Worm (Caenorhabditis elegans) whole organism, L4 larva: ENCODE measurements around the gene BE10.4.

Experiments used
- F10B5.3 ChIP-seq: sonication (generic microtip); optimal IDR thresholded peaks from 2 replicates; lab custom pipeline; 2016; ENCODE audit warnings: mild to moderate bottlenecking, missing genetic modification characterization, missing compliant biosample characterization
- T20F7.1 ChIP-seq: fragments of 200-800 bp; sonication (Bioruptor generic); optimal IDR thresholded peaks from 2 replicates; lab custom pipeline; 2018; ENCODE audit warnings: mild to moderate bottlenecking, missing genetic modification characterization, missing compliant biosample characterization
- Y105C5A.15 ChIP-seq: fragments of 200-800 bp; sonication (Bioruptor generic); IDR thresholded peaks from 2 replicates; pipeline ENCODE4 v1.3.6; 2022; ENCODE audit warnings: missing genetic modification characterization, missing compliant biosample characterization
- Y5F2A.4 ChIP-seq: fragments of 200-800 bp; sonication (Bioruptor generic); optimal IDR thresholded peaks from 2 replicates; lab custom pipeline; 2018; ENCODE audit warnings: mild to moderate bottlenecking, missing genetic modification characterization, missing compliant biosample characterization
- aly-2 ChIP-seq: sonication (generic microtip); optimal IDR thresholded peaks from 2 replicates; lab custom pipeline; 2018; ENCODE audit warnings: missing biosample characterization, missing genetic modification characterization
- ama-1 ChIP-seq: fragments of 150-350 bp; optimal IDR thresholded peaks from 2 replicates; lab custom pipeline; 2014; ENCODE audit warnings: inconsistent platforms, mixed read lengths
- arid-1 ChIP-seq: fragments of 200-800 bp; sonication (Bioruptor generic); conservative IDR thresholded peaks from 2 replicates; pipeline ENCODE4 v1.3.6; 2022; ENCODE audit warnings: missing genetic modification reagents, missing genetic modification characterization, missing compliant biosample characterization
- ceh-20 ChIP-seq: fragments of 200-800 bp; sonication (Bioruptor generic); IDR thresholded peaks from 2 replicates; pipeline ENCODE4 v1.3.6; 2022; ENCODE audit warnings: missing genetic modification reagents, missing genetic modification characterization, missing compliant biosample characterization
- ceh-62 ChIP-seq: sonication (generic microtip); optimal IDR thresholded peaks from 2 replicates; lab custom pipeline; 2017; ENCODE audit warnings: missing biosample characterization, missing genetic modification characterization
- daf-16 ChIP-seq, 3 experiments: sonication (generic microtip); optimal IDR thresholded peaks; 2 replicates each; lab custom pipeline; 2016 to 2017; ENCODE audit warnings: missing genetic modification characterization in 3 of 3, missing genetic modification reagents in 3 of 3, mild to moderate bottlenecking in 2 of 3, missing compliant biosample characterization in 2 of 3, missing biosample characterization in 1 of 3, moderate library complexity in 1 of 3
- daf-19 ChIP-seq: fragments of 200-800 bp; sonication (Bioruptor generic); conservative IDR thresholded peaks from 2 replicates; pipeline ENCODE4 v1.3.6; 2022; ENCODE audit warnings: missing genetic modification characterization, missing compliant biosample characterization
- dmd-6 ChIP-seq: fragments of 200-800 bp; sonication (Bioruptor generic); IDR thresholded peaks from 2 replicates; pipeline ENCODE4 v1.3.6; 2022; ENCODE audit warnings: missing genetic modification reagents, missing genetic modification characterization, missing compliant biosample characterization
- duxl-1 ChIP-seq: sonication (generic microtip); optimal IDR thresholded peaks from 2 replicates; lab custom pipeline; 2016; ENCODE audit warnings: mild to moderate bottlenecking, missing genetic modification characterization, moderate library complexity, missing compliant biosample characterization; ENCODE audit not compliant: poor library complexity
- dve-1 ChIP-seq: sonication (generic microtip); optimal IDR thresholded peaks from 2 replicates; lab custom pipeline; 2017; ENCODE audit warnings: antibody characterized with exemption, mild to moderate bottlenecking, missing genetic modification characterization, missing compliant biosample characterization; ENCODE audit not compliant: insufficient read depth
- hif-1 ChIP-seq, 2 experiments: sonication (generic microtip); optimal IDR thresholded peaks; 2 replicates each; lab custom pipeline; 2016 to 2017; ENCODE audit warnings: missing compliant biosample characterization in 2 of 2, missing genetic modification characterization in 2 of 2, missing genetic modification reagents in 2 of 2, missing genotype in 2 of 2, mild to moderate bottlenecking in 1 of 2
- hlh-11 ChIP-seq: fragments of 200-800 bp; sonication (Bioruptor generic); optimal IDR thresholded peaks from 2 replicates; lab custom pipeline; 2018; ENCODE audit warnings: mild to moderate bottlenecking, missing genetic modification characterization, missing compliant biosample characterization
- hlh-30 ChIP-seq: sonication (generic microtip); optimal IDR thresholded peaks from 2 replicates; lab custom pipeline; 2017; ENCODE audit warnings: antibody characterized with exemption, mild to moderate bottlenecking, missing genetic modification characterization, missing compliant biosample characterization; ENCODE audit not compliant: insufficient read depth
- hmg-1.1 ChIP-seq: fragments of 200-800 bp; sonication (Bioruptor generic); IDR thresholded peaks from 2 replicates; pipeline ENCODE4 v1.3.6; 2022; ENCODE audit warnings: missing genetic modification reagents, missing genetic modification characterization, missing compliant biosample characterization
- jun-1 ChIP-seq: fragments of 150-350 bp; optimal IDR thresholded peaks from 2 replicates; lab custom pipeline; 2014; ENCODE audit warnings: missing biosample characterization, missing genetic modification reagents, missing genetic modification characterization
- lin-15B ChIP-seq: fragments of 150-350 bp; sonication (generic microtip); optimal IDR thresholded peaks from 3 replicates; lab custom pipeline; 2014; ENCODE audit warnings: missing biosample characterization, missing genetic modification characterization
- lin-29 ChIP-seq: fragments of 200-800 bp; sonication (Bioruptor generic); IDR thresholded peaks from 2 replicates; pipeline ENCODE4 v1.3.6; 2022; ENCODE audit warnings: missing genetic modification reagents, missing genetic modification characterization, missing compliant biosample characterization
- lin-38 ChIP-seq: fragments of 200-800 bp; sonication (Bioruptor generic); IDR thresholded peaks from 2 replicates; pipeline ENCODE4 v1.3.6; 2022; ENCODE audit warnings: missing genetic modification reagents, missing genetic modification characterization, missing compliant biosample characterization
- lir-3 ChIP-seq: sonication (generic microtip); optimal IDR thresholded peaks from 2 replicates; lab custom pipeline; 2016; ENCODE audit warnings: mild to moderate bottlenecking, missing genetic modification characterization, missing compliant biosample characterization
- lsy-2 ChIP-seq, 2 experiments: fragments of 150-350 bp in 1 of 2; sonication (generic microtip) in 1 of 2; optimal IDR thresholded peaks; 2 replicates each; lab custom pipeline; 2014 to 2017; ENCODE audit warnings: missing biosample characterization in 2 of 2, missing genetic modification characterization in 2 of 2
- mdt-29 ChIP-seq: fragments of 200-800 bp; sonication (Bioruptor generic); IDR thresholded peaks from 2 replicates; pipeline ENCODE4 v1.3.6; 2022; ENCODE audit warnings: missing genetic modification reagents, missing genetic modification characterization, missing compliant biosample characterization
- mep-1 ChIP-seq: fragments of 150-350 bp; sonication (generic microtip); optimal IDR thresholded peaks from 3 replicates; lab custom pipeline; 2014; ENCODE audit warnings: missing biosample characterization, missing genetic modification characterization
- mes-2 ChIP-seq: sonication (generic microtip); optimal IDR thresholded peaks from 2 replicates; lab custom pipeline; 2016; ENCODE audit warnings: missing genotype, mild to moderate bottlenecking, missing genetic modification characterization, missing compliant biosample characterization; ENCODE audit not compliant: poor library complexity, severe bottlenecking
- mxl-3 ChIP-seq: fragments of 200-800 bp; sonication (Bioruptor generic); optimal IDR thresholded peaks from 2 replicates; lab custom pipeline; 2018; ENCODE audit warnings: mild to moderate bottlenecking, missing genetic modification characterization, missing compliant biosample characterization
- nhr-102 ChIP-seq: sonication (generic microtip); optimal IDR thresholded peaks from 2 replicates; lab custom pipeline; 2016; ENCODE audit warnings: mild to moderate bottlenecking, missing genetic modification characterization, moderate library complexity, missing compliant biosample characterization
- nhr-111 ChIP-seq: fragments of 200-800 bp; sonication (Bioruptor generic); optimal IDR thresholded peaks from 2 replicates; lab custom pipeline; 2018; ENCODE audit warnings: mild to moderate bottlenecking, missing genetic modification characterization, missing compliant biosample characterization
- nhr-237 ChIP-seq: sonication (generic microtip); optimal IDR thresholded peaks from 2 replicates; lab custom pipeline; 2017; ENCODE audit warnings: missing biosample characterization, missing genetic modification characterization
- nhr-28 ChIP-seq: fragments of 150-350 bp; optimal IDR thresholded peaks from 2 replicates; lab custom pipeline; 2014; ENCODE audit warnings: missing biosample characterization, missing genetic modification characterization
- nhr-42 ChIP-seq: fragments of 200-800 bp; sonication (Bioruptor generic); IDR thresholded peaks from 2 replicates; pipeline ENCODE4 v1.3.6; 2022; ENCODE audit warnings: missing genetic modification characterization, missing compliant biosample characterization
- nhr-48 ChIP-seq: sonication (generic microtip); optimal IDR thresholded peaks from 2 replicates; lab custom pipeline; 2016; ENCODE audit warnings: mild to moderate bottlenecking, missing genetic modification characterization, missing compliant biosample characterization
- nhr-77 ChIP-seq: fragments of 150-350 bp; optimal IDR thresholded peaks from 2 replicates; lab custom pipeline; 2014; ENCODE audit warnings: missing biosample characterization, missing genetic modification characterization
- pha-4 ChIP-seq, 2 experiments: fragments of 150-350 bp in 1 of 2; fragments of 200-800 bp in 1 of 2; sonication (Bioruptor generic) in 1 of 2; IDR thresholded peaks in 1 of 2; optimal IDR thresholded peaks in 1 of 2; 2 replicates each; pipeline versions ENCODE4 v1.3.6 to Lab custom; 2014 to 2022; ENCODE audit warnings: missing genetic modification characterization in 2 of 2, missing genetic modification reagents in 2 of 2, missing biosample characterization in 1 of 2, missing compliant biosample characterization in 1 of 2
- snpc-4 ChIP-seq: fragments of 150-350 bp; optimal IDR thresholded peaks from 2 replicates; lab custom pipeline; 2014; ENCODE audit warnings: missing biosample characterization, missing genetic modification characterization
- tra-1 ChIP-seq: fragments of 200-800 bp; sonication (Bioruptor generic); IDR thresholded peaks from 2 replicates; pipeline ENCODE4 v1.3.6; 2022; ENCODE audit warnings: missing genetic modification reagents, missing genetic modification characterization, missing compliant biosample characterization
- unc-130 ChIP-seq: sonication (generic microtip); optimal IDR thresholded peaks from 2 replicates; lab custom pipeline; 2016; ENCODE audit warnings: missing genetic modification reagents, missing genetic modification characterization, missing compliant biosample characterization
- unc-62 ChIP-seq, 3 experiments: fragments of 150-350 bp in 1 of 3; sonication (generic microtip); optimal IDR thresholded peaks in 2 of 3; peaks in 1 of 3; 1 replicate in 1 of 3; 2 replicates in 2 of 3; lab custom pipeline; 2014 to 2017; ENCODE audit warnings: missing biosample characterization in 3 of 3, missing genetic modification characterization in 3 of 3, missing genetic modification reagents in 3 of 3, missing genotype in 1 of 3
- zip-2 ChIP-seq: fragments of 150-350 bp; optimal IDR thresholded peaks from 2 replicates; lab custom pipeline; 2014; ENCODE audit warnings: missing biosample characterization, missing genetic modification characterization

Gene BE10.4

DNA sequence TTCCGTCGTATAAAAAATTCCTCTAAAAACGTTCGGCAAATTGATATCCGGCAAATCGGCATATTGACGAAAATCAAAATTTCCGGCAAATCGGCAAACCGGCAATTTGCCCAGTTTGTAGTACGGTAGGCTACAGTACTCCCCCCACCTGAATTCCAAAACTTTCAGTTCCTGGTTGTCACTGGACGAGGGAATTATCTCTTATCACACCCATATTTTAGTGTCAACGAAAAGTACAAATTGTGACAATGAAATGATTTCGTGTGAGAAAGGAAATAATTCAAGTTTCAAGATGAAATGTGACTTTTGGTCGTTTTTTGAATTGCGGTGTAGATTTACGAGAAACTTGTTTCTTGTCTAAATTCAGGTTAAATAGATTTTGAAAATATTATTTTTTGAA is 19.8 kb downstream of the BE10.4 start:
- TF ChIP-seq nhr-77 (tag; lab: Kevin White, UChicago), result no peak
- TF ChIP-seq unc-130, result no peak
- TF ChIP-seq ceh-62 (tag; lab: Kevin White, UChicago), result no peak
- peak; percentile 7 for TF ChIP-seq hlh-30
- TF ChIP-seq Y105C5A.15, result no peak
- TF ChIP-seq dve-1, result peak; percentile 66
- no peak for TF ChIP-seq ceh-20 (GFP tag; lab: Robert Waterston, UW)
- TF ChIP-seq nhr-237 (tag; lab: Kevin White, UChicago), result no peak
- TF ChIP-seq lin-38, result no peak
- TF ChIP-seq nhr-42 (GFP tag; lab: Robert Waterston, UW), result 0 out of 2 replicates have a peak, but pooled peaks have one; percentile 17
- no peak for TF ChIP-seq aly-2
- no peak for TF ChIP-seq Y5F2A.4
- no peak for TF ChIP-seq zip-2
- TF ChIP-seq hmg-1.1, result no peak
- peak; percentile 83 for TF ChIP-seq dmd-6 (GFP tag; lab: Robert Waterston, UW)
- no peak for TF ChIP-seq lin-15B
- no peak for TF ChIP-seq lir-3 (tag; lab: Kevin White, UChicago)
- TF ChIP-seq nhr-28 (tag; lab: Kevin White, UChicago), result peak; percentile 62
- no peak for TF ChIP-seq lin-29 (GFP tag; lab: Robert Waterston, UW)
- peak; percentile 5 for TF ChIP-seq mes-2 (tag; lab: Kevin White, UChicago)
- TF ChIP-seq duxl-1 (tag; lab: Kevin White, UChicago), result no peak
- peak; percentile 53 for TF ChIP-seq hlh-11 (tag; lab: Kevin White, UChicago)
- no peak for TF ChIP-seq mdt-29 (GFP tag; lab: Robert Waterston, UW)
- no peak for TF ChIP-seq snpc-4 (tag; lab: Kevin White, UChicago)
- TF ChIP-seq, all 104 proteins: peak for 7

DNA sequence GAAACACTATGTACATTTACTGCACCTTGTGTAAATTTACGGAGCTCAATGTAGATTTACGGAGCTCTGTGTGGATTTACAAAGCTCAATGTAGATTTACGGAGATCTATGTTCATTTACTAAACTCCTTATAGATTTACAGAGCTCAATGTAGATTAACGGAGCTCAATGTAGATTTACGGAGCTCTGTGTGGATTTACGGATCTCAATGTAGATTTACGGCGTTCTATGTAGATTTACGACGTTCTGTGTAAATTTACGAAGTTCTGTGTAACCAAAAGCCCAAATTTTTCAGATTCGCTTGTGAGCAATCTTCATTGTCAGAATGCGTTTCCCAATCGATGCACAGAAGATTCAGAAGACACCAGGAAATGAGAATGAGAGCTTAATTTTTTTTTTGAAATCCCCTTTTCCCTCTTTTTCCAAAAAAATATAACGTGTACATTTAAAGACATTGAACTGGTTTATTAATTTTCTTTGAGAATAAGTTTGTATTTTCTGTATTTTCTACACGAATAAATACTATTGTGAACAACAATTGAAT is 23.5 kb downstream of the BE10.4 start:
- TF ChIP-seq nhr-111 (GFP tag; lab: Kevin White, UChicago), result no peak

DNA sequence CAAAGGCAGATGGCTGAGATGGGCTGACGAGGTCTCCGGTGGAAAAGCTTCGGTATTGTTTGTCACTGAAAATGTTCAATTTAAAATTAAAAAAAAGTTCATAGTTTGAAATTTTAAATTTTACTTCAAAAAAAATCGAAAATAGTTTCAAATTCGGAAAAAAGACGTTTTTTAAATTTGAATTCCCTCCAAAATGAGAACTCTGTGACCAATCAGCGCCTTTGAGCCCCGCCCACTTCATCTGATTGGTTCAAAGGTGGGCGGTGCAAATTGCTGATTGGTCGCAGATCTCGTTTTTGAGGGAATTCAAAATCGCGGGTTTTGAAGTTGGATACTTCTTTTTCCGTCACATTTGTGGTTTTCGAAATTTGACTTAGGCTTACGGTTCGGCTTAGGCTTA is 25.0 kb downstream of the BE10.4 start:
- no peak for TF ChIP-seq lir-3 (tag; lab: Kevin White, UChicago)
- TF ChIP-seq nhr-48 (tag; lab: Kevin White, UChicago), result no peak
- no peak for TF ChIP-seq unc-62 (GFP tag; optimal IDR thresholded peaks at IDR 0.05 in 1 of 2; lab: Kevin White, UChicago)
- no peak for TF ChIP-seq unc-62 (tag; optimal IDR thresholded peaks at IDR 0.05; lab: Kevin White, UChicago)
- peak; percentile 7 for TF ChIP-seq mes-2 (tag; lab: Kevin White, UChicago)
- TF ChIP-seq jun-1 (tag; lab: Kevin White, UChicago), result no peak
- no peak for TF ChIP-seq arid-1
- TF ChIP-seq F10B5.3 (tag; lab: Kevin White, UChicago), result no peak
- TF ChIP-seq, all 104 proteins: peak for 1

DNA sequence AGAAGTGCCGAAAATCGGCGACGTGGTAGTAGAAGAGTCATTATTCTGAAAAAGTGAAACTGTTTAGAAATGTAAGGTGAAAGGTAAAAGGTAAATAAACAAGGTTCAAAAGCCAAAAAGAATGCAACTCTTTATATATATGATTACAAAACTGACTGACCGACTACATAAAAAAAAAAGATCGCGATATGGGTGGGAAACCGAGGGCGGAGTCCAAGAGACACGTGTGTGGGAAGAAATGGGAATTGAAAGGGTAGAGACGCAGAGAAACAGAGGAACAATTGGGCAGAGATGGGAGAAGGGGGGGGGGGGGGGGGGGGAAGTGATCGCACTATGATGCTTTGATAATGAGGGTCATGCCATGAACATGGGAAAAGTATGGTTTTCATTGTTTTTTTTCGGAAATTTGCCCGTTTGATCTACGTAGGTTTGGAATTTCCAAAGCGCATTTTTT is 25.6 kb downstream of the BE10.4 start, which contains the start of gene Y37D8A.4:
Y37D8A.4 (minus strand) TSS at position 51 of the 454 bp plus-strand sequence.
- TF ChIP-seq hmg-1.1 (peak; percentile 39; the same call in 1 of the 2 replicates), daf-19 (no peak), tra-1 (GFP tag; lab: Robert Waterston, UW) (0 out of 2 replicates have a peak, but pooled peaks have one; percentile 21), ama-1 (lab: Kevin White, UChicago) (no peak), mep-1 (tag; lab: Kevin White, UChicago) (peak; percentile 47), nhr-102 (tag; lab: Kevin White, UChicago) (no peak), daf-16 (GFP tag; optimal IDR thresholded peaks at IDR 0.05; lab: Kevin White, UChicago) (no peak), daf-16 (tag; optimal IDR thresholded peaks at IDR 0.05; lab: Kevin White, UChicago) (peak; percentile 45), nhr-28 (tag; lab: Kevin White, UChicago) (peak; percentile 75), T20F7.1 (GFP tag; lab: Kevin White, UChicago) (peak; percentile 24), dmd-6 (GFP tag; lab: Robert Waterston, UW) (peak; percentile 87), unc-62 (GFP tag; optimal IDR thresholded peaks at IDR 0.05 in 1 of 2; lab: Kevin White, UChicago) (no peak), unc-62 (tag; optimal IDR thresholded peaks at IDR 0.05; lab: Kevin White, UChicago) (no peak), hlh-30 (peak; percentile 86), nhr-77 (tag; lab: Kevin White, UChicago) (peak; percentile 68), hlh-11 (tag; lab: Kevin White, UChicago) (peak; percentile 91), mxl-3 (GFP tag; lab: Kevin White, UChicago) (peak; percentile 98), dve-1 (peak; percentile 74), snpc-4 (tag; lab: Kevin White, UChicago) (no peak), nhr-48 (tag; lab: Kevin White, UChicago) (no peak), mes-2 (tag; lab: Kevin White, UChicago) (peak; percentile 29), lsy-2 (tag; optimal IDR thresholded peaks at IDR 0.05; lab: Kevin White, UChicago) (peak in 1 of 2 experiments; percentile 32), pha-4 (GFP tag; IDR thresholded peaks at IDR 0.05; lab: Robert Waterston, UW) (peak; percentile 49; the same call in 1 of the 2 replicates), pha-4 (tag; optimal IDR thresholded peaks at IDR 0.05; lab: Kevin White, UChicago) (no peak), hif-1 (tag; optimal IDR thresholded peaks at IDR 0.05; lab: Kevin White, UChicago) (peak in 1 of 2 experiments; percentile 42)
